Fruit fly (Drosophila melanogaster) S2 (cell line): Measurements from ENCODE around the gene CycD.

ENCODE experiments used
- CG8478 ChIP-seq: fragments of >200 bp; optimal IDR thresholded peaks from 2 replicates; lab custom pipeline; 2018
- CTCF ChIP-seq, 2 experiments: fragments of >200 bp; optimal IDR thresholded peaks; 2 replicates each; lab custom pipeline; 2018

DNA sequence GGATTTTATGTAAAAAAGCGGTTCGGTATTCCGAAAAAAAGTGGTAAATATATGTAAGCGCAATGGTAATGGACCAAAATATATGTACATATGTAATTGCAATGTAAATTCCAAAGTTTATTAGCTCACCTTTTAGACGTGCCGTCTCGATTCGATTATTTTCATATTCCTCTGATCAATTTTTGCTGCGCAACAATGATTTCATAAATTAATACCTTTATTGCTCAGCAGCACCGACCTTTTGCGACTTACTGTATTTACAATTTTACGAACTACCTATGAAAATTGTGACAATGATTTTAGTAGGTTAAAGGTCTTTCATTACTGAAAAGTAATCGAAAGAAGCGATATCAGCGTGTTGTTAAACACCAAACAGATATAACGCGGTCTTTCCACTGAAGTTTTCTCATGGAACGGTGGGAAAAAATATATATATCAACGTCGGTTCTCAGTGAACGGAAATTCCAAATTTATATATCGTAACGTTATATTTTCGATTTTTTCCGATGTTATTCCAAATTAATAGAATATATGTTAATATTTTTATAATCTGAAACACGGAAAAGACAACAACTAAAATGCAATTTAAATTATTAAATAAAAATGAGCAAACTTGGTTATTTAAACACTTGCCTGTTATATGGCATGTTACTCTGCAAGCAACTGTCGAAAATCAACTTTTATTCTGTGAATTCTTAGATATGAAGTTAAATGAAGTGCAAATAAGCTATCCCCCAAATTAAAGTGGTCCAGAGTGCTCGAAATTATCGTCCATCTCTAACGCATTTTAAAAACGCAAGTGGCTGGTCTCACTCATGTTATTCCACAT, 19.5 kb downstream of the CycD start, which contains the start of the genes MSBP and CG15916:
- TF ChIP-seq CTCF (optimal IDR thresholded peaks at IDR 0.05; lab: Kevin White, UChicago) (no peak), CG8478 (lab: Kevin White, UChicago) (no peak)
